Worm (Caenorhabditis elegans): ENCODE measurements around the gene gcy-11.

DNA sequence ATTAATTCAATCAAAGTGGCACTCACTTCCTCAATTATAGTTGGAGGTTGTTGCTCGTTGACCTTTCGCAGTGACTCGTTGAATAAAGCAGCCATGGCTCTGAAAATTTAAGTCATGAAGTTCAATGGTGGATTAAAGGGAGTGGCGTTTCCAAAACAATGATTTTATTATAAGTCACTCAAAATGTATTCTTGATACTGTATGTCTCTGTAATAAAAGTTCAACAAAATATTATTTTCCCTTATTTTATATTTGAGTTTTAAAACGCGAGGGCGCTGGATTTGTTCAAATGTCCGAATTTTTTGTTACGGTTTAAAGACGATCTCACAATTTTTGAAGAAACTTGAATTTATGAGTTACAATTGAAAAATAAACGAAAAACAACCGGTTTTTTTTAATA lies 16.7 kb upstream of the gcy-11 start, which contains the start of gene C30G4.4:
- TF ChIP-seq lin-13 (GFP tag; optimal IDR thresholded peaks at IDR 0.05) (no peak), nhr-11 (tag; optimal IDR thresholded peaks at IDR 0.05) (no peak), lin-39 (tag; optimal IDR thresholded peaks at IDR 0.05) (no peak), lir-3 (tag; optimal IDR thresholded peaks at IDR 0.05; ENCODE audit: poor library complexity) (no peak), elt-3 (tag; optimal IDR thresholded peaks at IDR 0.05) (no peak), unc-86 (tag; optimal IDR thresholded peaks at IDR 0.05) (no peak), sup-37 (GFP tag; optimal IDR thresholded peaks at IDR 0.05) (no peak), elt-2 (tag; optimal IDR thresholded peaks at IDR 0.05) (no peak), efl-1 (optimal IDR thresholded peaks at IDR 0.05) (no peak), efl-1 (GFP tag; optimal IDR thresholded peaks at IDR 0.05 in 1 of 2) (peak in 1 of 2 experiments; percentile 13), fos-1 (tag; optimal IDR thresholded peaks at IDR 0.05) (no peak), dsc-1 (tag; optimal IDR thresholded peaks at IDR 0.05) (no peak), pag-3 (tag; optimal IDR thresholded peaks at IDR 0.05; ENCODE audit: borderline replicate concordance, insufficient read depth) (no peak)
